Worm (Caenorhabditis elegans): ENCODE measurements around the gene Y53F4B.18.

Gene Y53F4B.18

ce11 chrII:15025100-15025499 is 46.4 kb downstream of the Y53F4B.18 start:
- no peak for TF ChIP-seq dox-1 (GFP tag; IDR thresholded peaks at IDR 0.05)
- peak; percentile 50 for TF ChIP-seq dpl-1 (GFP tag; optimal IDR thresholded peaks at IDR 0.05)
- peak; percentile 65 for TF ChIP-seq lin-54 (GFP tag; optimal IDR thresholded peaks at IDR 0.05)
- peak; percentile 51; the same call in 1 of the 2 replicates for TF ChIP-seq D2030.7 (GFP tag; IDR thresholded peaks at IDR 0.05)
- no peak for TF ChIP-seq madf-6 (GFP tag; IDR thresholded peaks at IDR 0.05)
- no peak for TF ChIP-seq ets-4 (GFP tag; optimal IDR thresholded peaks at IDR 0.05)
- TF ChIP-seq lsl-1 (GFP tag; optimal IDR thresholded peaks at IDR 0.05): peak; percentile 50
- peak; percentile 65 for TF ChIP-seq F33H1.4 (GFP tag; IDR thresholded peaks at IDR 0.05)
- TF ChIP-seq ceh-91 (GFP tag; IDR thresholded peaks at IDR 0.05): peak; percentile 45; the same call in 1 of the 2 replicates
- peak; percentile 73 for TF ChIP-seq efl-1 (GFP tag; optimal IDR thresholded peaks at IDR 0.05)

ce11 chrII:15018923-15019322 is 52.5 kb downstream of the Y53F4B.18 start, which contains the start of gene Y53F4B.12:
Gene Y53F4B.12 (plus strand): TSS chrII:15019223.
- TF ChIP-seq hsf-1 (GFP tag; IDR thresholded peaks at IDR 0.05) (no peak), gei-17 (GFP tag; optimal IDR thresholded peaks at IDR 0.05) (no peak), unc-130 (GFP tag; optimal IDR thresholded peaks at IDR 0.05) (no peak), hmg-1.2 (GFP tag; IDR thresholded peaks at IDR 0.05) (no peak), hlh-26 (GFP tag; conservative IDR thresholded peaks at IDR 0.05) (no peak), repo-1 (tag; optimal IDR thresholded peaks at IDR 0.05) (no peak), K11D2.4 (GFP tag; IDR thresholded peaks at IDR 0.05) (no peak), egl-44 (GFP tag; IDR thresholded peaks at IDR 0.05) (no peak), Y56A3A.18 (GFP tag; IDR thresholded peaks at IDR 0.05) (no peak), sea-2 (GFP tag; IDR thresholded peaks at IDR 0.05) (no peak), ztf-3 (GFP tag; optimal IDR thresholded peaks at IDR 0.05) (no peak), fkh-3 (tag; optimal IDR thresholded peaks at IDR 0.05) (no peak), lin-26 (GFP tag; IDR thresholded peaks at IDR 0.05) (no peak), bed-2 (GFP tag; IDR thresholded peaks at IDR 0.05) (no peak), nhr-80 (tag; optimal IDR thresholded peaks at IDR 0.05) (no peak), him-1 (tag; optimal IDR thresholded peaks at IDR 0.05) (no peak), F55B11.4 (tag; optimal IDR thresholded peaks at IDR 0.05; ENCODE audit: borderline replicate concordance, insufficient read depth) (no peak), B0261.1 (tag; optimal IDR thresholded peaks at IDR 0.05) (no peak), snpc-1.3 (tag; optimal IDR thresholded peaks at IDR 0.05; ENCODE audit: insufficient read depth) (no peak), hmg-20 (GFP tag; IDR thresholded peaks at IDR 0.05) (no peak)

ce11 chrII:15015669-15016068 is 55.8 kb downstream of the Y53F4B.18 start:
- no peak for TF ChIP-seq tbp1 (GFP tag; optimal IDR thresholded peaks at IDR 0.05)

- TF ChIP-seq xnd-1 (tag; optimal IDR thresholded peaks at IDR 0.05) (no peak), rpc-1 (optimal IDR thresholded peaks at IDR 0.05) (no peak), rpc-1 (tag; optimal IDR thresholded peaks at IDR 0.05) (no peak), die-1 (tag; optimal IDR thresholded peaks at IDR 0.05) (no peak), lin-54 (GFP tag; optimal IDR thresholded peaks at IDR 0.05) (no peak), akir-1 (GFP tag; optimal IDR thresholded peaks at IDR 0.05) (no peak), mcd-1 (GFP tag; IDR thresholded peaks at IDR 0.05) (no peak), bed-2 (GFP tag; IDR thresholded peaks at IDR 0.05) (no peak), ccch-3 (GFP tag; optimal IDR thresholded peaks at IDR 0.05) (no peak), ceh-91 (GFP tag; IDR thresholded peaks at IDR 0.05) (no peak), him-1 (tag; optimal IDR thresholded peaks at IDR 0.05) (no peak), ceh-79 (tag; optimal IDR thresholded peaks at IDR 0.05) (no peak), ceh-58 (GFP tag; IDR thresholded peaks at IDR 0.05) (no peak), nhr-27 (tag; optimal IDR thresholded peaks at IDR 0.05) (no peak), F52B5.7 (tag; optimal IDR thresholded peaks at IDR 0.05) (no peak), repo-1 (tag; optimal IDR thresholded peaks at IDR 0.05) (no peak), K12H6.12 (tag; optimal IDR thresholded peaks at IDR 0.05) (no peak), pha-4 (tag; optimal IDR thresholded peaks at IDR 0.05) (no peak), B0336.3 (GFP tag; IDR thresholded peaks at IDR 0.05) (no peak)
Measured at ce11 chrII:15014380-15014779, 57.1 kb downstream of the Y53F4B.18 start, which contains the start of gene Y53F4B.51. Gene Y53F4B.51 (minus strand): TSS chrII:15014442.
